Fruit fly (Drosophila melanogaster) whole organism, embryonic: ENCODE measurements around the gene CG15643.

Experiments
- Awh ChIP-seq: fragments of 200-800 bp; sonication (Bioruptor generic); IDR thresholded peaks from 2 replicates; pipeline ENCODE4, ENCODE4 v1.3.6; 2022; ENCODE audit warnings: missing biosample characterization, missing genetic modification characterization
- Blimp-1 ChIP-seq: fragments of 200-800 bp; sonication (Bioruptor generic); optimal IDR thresholded peaks from 3 replicates; lab custom pipeline; 2018; ENCODE audit warnings: missing biosample characterization, missing genetic modification characterization, mild to moderate bottlenecking, moderate library complexity, missing genetic modification reagents
- CG10147 ChIP-seq: fragments of 200-800 bp; sonication (Bioruptor generic); optimal IDR thresholded peaks from 2 replicates; lab custom pipeline; 2019; ENCODE audit warnings: missing biosample characterization, mild to moderate bottlenecking, missing genetic modification characterization, moderate library complexity
- CG10321 ChIP-seq: fragments of 200-800 bp; sonication (Bioruptor generic); IDR thresholded peaks from 2 replicates; pipeline ENCODE4 v1.3.6; 2022; ENCODE audit warnings: missing biosample characterization, missing genetic modification characterization
- CG1233 ChIP-seq: fragments of 200-800 bp; sonication (Bioruptor generic); optimal IDR thresholded peaks from 4 replicates; lab custom pipeline; 2018; ENCODE audit warnings: missing biosample characterization, mild to moderate bottlenecking, missing genetic modification characterization
- CG12769 ChIP-seq: fragments of 200-800 bp; sonication (Bioruptor generic); optimal IDR thresholded peaks from 2 replicates; lab custom pipeline; 2019; ENCODE audit warnings: missing biosample characterization, mild to moderate bottlenecking, missing genetic modification characterization, moderate library complexity
- CG15073 ChIP-seq: fragments of 200-800 bp; sonication (Bioruptor generic); optimal IDR thresholded peaks from 2 replicates; lab custom pipeline; 2016; ENCODE audit warnings: missing biosample characterization, missing genetic modification characterization
- CG15601 ChIP-seq: fragments of 200-800 bp; sonication (Bioruptor generic); optimal IDR thresholded peaks from 3 replicates; lab custom pipeline; 2019; ENCODE audit warnings: missing biosample characterization, mild to moderate bottlenecking, missing genetic modification characterization, moderate library complexity
- CG16815 ChIP-seq: fragments of 200-800 bp; sonication (Bioruptor generic); optimal IDR thresholded peaks from 3 replicates; lab custom pipeline; 2017; ENCODE audit warnings: missing biosample characterization, mild to moderate bottlenecking, missing genetic modification characterization
- CG18011 ChIP-seq: fragments of 200-800 bp; sonication (Bioruptor generic); optimal IDR thresholded peaks from 2 replicates; lab custom pipeline; 2017; ENCODE audit warnings: missing biosample characterization, missing genetic modification characterization, mild to moderate bottlenecking, moderate library complexity, missing genotype
- CG3065 ChIP-seq: fragments of 200-800 bp; sonication (Bioruptor generic); optimal IDR thresholded peaks from 2 replicates; lab custom pipeline; 2016; ENCODE audit warnings: missing biosample characterization, missing genetic modification characterization
- CG3838 ChIP-seq: fragments of 200-800 bp; sonication (Bioruptor generic); optimal IDR thresholded peaks from 3 replicates; lab custom pipeline; 2016; ENCODE audit warnings: missing biosample characterization, missing genetic modification characterization
- CG9609 ChIP-seq: fragments of 200-800 bp; sonication (Bioruptor generic); optimal IDR thresholded peaks from 3 replicates; lab custom pipeline; 2016; ENCODE audit warnings: missing biosample characterization, missing genetic modification characterization
- CrebB ChIP-seq: fragments of 200-800 bp; sonication (Bioruptor generic); optimal IDR thresholded peaks from 3 replicates; lab custom pipeline; 2018; ENCODE audit warnings: missing biosample characterization, mild to moderate bottlenecking, missing genetic modification characterization
- Hey ChIP-seq: fragments of 200-800 bp; sonication (Bioruptor generic); optimal IDR thresholded peaks from 3 replicates; lab custom pipeline; 2018; ENCODE audit warnings: missing biosample characterization, mild to moderate bottlenecking, missing genetic modification characterization
- Hmx ChIP-seq: fragments of 200-800 bp; sonication (Bioruptor generic); optimal IDR thresholded peaks from 2 replicates; lab custom pipeline; 2016; ENCODE audit warnings: missing biosample characterization, missing genetic modification characterization
- MESR4 ChIP-seq: fragments of 200-800 bp; sonication (Bioruptor generic); optimal IDR thresholded peaks from 2 replicates; lab custom pipeline; 2018; ENCODE audit warnings: missing biosample characterization, mild to moderate bottlenecking, missing genetic modification characterization, moderate library complexity
- MTF-1 ChIP-seq: fragments of 200-800 bp; sonication (Bioruptor generic); optimal IDR thresholded peaks from 2 replicates; lab custom pipeline; 2018; ENCODE audit warnings: missing biosample characterization, mild to moderate bottlenecking, missing genetic modification characterization, borderline replicate concordance
- Max ChIP-seq: fragments of 200-800 bp; sonication (Bioruptor generic); optimal IDR thresholded peaks from 2 replicates; lab custom pipeline; 2016; ENCODE audit warnings: missing biosample characterization, mild to moderate bottlenecking, missing genetic modification characterization
- Rfx ChIP-seq: fragments of 200-800 bp; sonication (Bioruptor generic); IDR thresholded peaks from 2 replicates; pipeline ENCODE4 v1.3.6; 2022; ENCODE audit warnings: missing biosample characterization, missing genetic modification characterization
- TFAM ChIP-seq: fragments of 200-800 bp; sonication (Bioruptor generic); optimal IDR thresholded peaks from 2 replicates; lab custom pipeline; 2017; ENCODE audit warnings: missing biosample characterization, missing genetic modification characterization, inconsistent platforms
- ab ChIP-seq: fragments of 200-800 bp; sonication (Bioruptor generic); optimal IDR thresholded peaks from 2 replicates; lab custom pipeline; 2016; ENCODE audit warnings: missing biosample characterization, missing genetic modification characterization
- ash1 ChIP-seq: fragments of 200-800 bp; sonication (Bioruptor generic); optimal IDR thresholded peaks from 2 replicates; lab custom pipeline; 2018; ENCODE audit warnings: missing biosample characterization, mild to moderate bottlenecking, missing genetic modification characterization
- dm ChIP-seq: fragments of 200-800 bp; sonication (Bioruptor generic); optimal IDR thresholded peaks from 3 replicates; lab custom pipeline; 2016; ENCODE audit warnings: missing biosample characterization, missing genetic modification characterization
- eve ChIP-seq, 2 experiments: fragments of >200 bp; optimal IDR thresholded peaks; 2 replicates each; lab custom pipeline; 2017; ENCODE audit warnings: missing biosample characterization in 2 of 2, missing genetic modification characterization in 2 of 2
- fd102C ChIP-seq: fragments of 200-800 bp; sonication (Bioruptor generic); optimal IDR thresholded peaks from 2 replicates; lab custom pipeline; 2018; ENCODE audit warnings: missing biosample characterization, mild to moderate bottlenecking, missing genetic modification characterization, moderate library complexity
- kay ChIP-seq: fragments of 200-800 bp; sonication (Bioruptor generic); optimal IDR thresholded peaks from 2 replicates; lab custom pipeline; 2016; ENCODE audit warnings: missing biosample characterization, missing genetic modification characterization
- kni ChIP-seq: fragments of 200-800 bp; sonication (Bioruptor generic); optimal IDR thresholded peaks from 3 replicates; lab custom pipeline; 2017; ENCODE audit warnings: mild to moderate bottlenecking, missing biosample characterization, missing genetic modification reagents, missing genetic modification characterization
- lov ChIP-seq, 2 experiments: fragments of 200-800 bp in 1 of 2; fragments of >200 bp in 1 of 2; sonication (Bioruptor generic) in 1 of 2; IDR thresholded peaks in 1 of 2; optimal IDR thresholded peaks in 1 of 2; 2 replicates in 1 of 2; 3 replicates in 1 of 2; pipeline versions ENCODE4 v1.3.6 to Lab custom; 2017 to 2022; ENCODE audit warnings: missing biosample characterization in 1 of 2, missing genetic modification characterization in 1 of 2
- mirr ChIP-seq: fragments of 200-800 bp; sonication (Bioruptor generic); optimal IDR thresholded peaks from 3 replicates; lab custom pipeline; 2018; ENCODE audit warnings: missing biosample characterization, mild to moderate bottlenecking, missing genetic modification characterization
- oc ChIP-seq: fragments of 200-800 bp; sonication (Bioruptor generic); optimal IDR thresholded peaks from 2 replicates; lab custom pipeline; 2018; ENCODE audit warnings: missing biosample characterization, mild to moderate bottlenecking, missing genetic modification characterization, moderate library complexity
- p53 ChIP-seq: fragments of 200-800 bp; sonication (Bioruptor generic); optimal IDR thresholded peaks from 2 replicates; lab custom pipeline; 2016; ENCODE audit warnings: missing biosample characterization, missing genetic modification characterization
- pb ChIP-seq: fragments of 200-800 bp; sonication (Bioruptor generic); optimal IDR thresholded peaks from 3 replicates; lab custom pipeline; 2016; ENCODE audit warnings: missing biosample characterization, missing genetic modification characterization
- prd ChIP-seq, 3 experiments: fragments of >200 bp in 2 of 3; fragments of 200-800 bp in 1 of 3; sonication (Bioruptor generic) in 1 of 3; optimal IDR thresholded peaks in 2 of 3; IDR thresholded peaks in 1 of 3; 2 replicates in 2 of 3; 3 replicates in 1 of 3; pipeline versions ENCODE4 v1.3.6 to Lab custom; 2017 to 2022; ENCODE audit warnings: missing biosample characterization in 1 of 3, missing genetic modification characterization in 1 of 3
- pzg ChIP-seq: fragments of 200-800 bp; sonication (Bioruptor generic); optimal IDR thresholded peaks from 3 replicates; lab custom pipeline; 2018; ENCODE audit warnings: missing biosample characterization, mild to moderate bottlenecking, missing genetic modification characterization, moderate library complexity
- sd ChIP-seq: fragments of 200-800 bp; sonication (Bioruptor generic); optimal IDR thresholded peaks from 3 replicates; lab custom pipeline; 2018; ENCODE audit warnings: missing biosample characterization, mild to moderate bottlenecking, missing genetic modification characterization, moderate library complexity
- tll ChIP-seq, 2 experiments: fragments of 200-800 bp in 1 of 2; fragments of >200 bp in 1 of 2; sonication (Bioruptor generic) in 1 of 2; optimal IDR thresholded peaks; 2 replicates each; lab custom pipeline; 2017 to 2019; ENCODE audit warnings: missing biosample characterization in 2 of 2, missing genetic modification characterization in 2 of 2, mild to moderate bottlenecking in 1 of 2, moderate library complexity in 1 of 2
- trem ChIP-seq: fragments of 200-800 bp; optimal IDR thresholded peaks from 3 replicates; lab custom pipeline; 2019; ENCODE audit warnings: missing biosample characterization, mild to moderate bottlenecking, missing genetic modification characterization, moderate library complexity
- ttk ChIP-seq: fragments of 200-800 bp; sonication (Bioruptor generic); IDR thresholded peaks from 2 replicates; pipeline ENCODE4 v2.1.2; 2022; ENCODE audit warnings: missing biosample characterization, missing genetic modification characterization
- wdn ChIP-seq: fragments of 200-800 bp; sonication (Bioruptor generic); IDR thresholded peaks from 2 replicates; pipeline ENCODE4 v1.3.6; 2022; ENCODE audit warnings: missing biosample characterization, missing genetic modification characterization
- wor ChIP-seq: fragments of 200-800 bp; sonication (Bioruptor generic); IDR thresholded peaks from 2 replicates; pipeline ENCODE4 v1.3.6; 2022; ENCODE audit warnings: missing biosample characterization, missing genetic modification characterization

CG15643 gene

dm6 chrX:15599697-15600096 is 27.7 kb upstream of the CG15643 start (continued):
- TF ChIP-seq CG12769 (tag; lab: Kevin White, UChicago) (peak; percentile 77), fd102C (GFP tag; lab: Kevin White, UChicago) (no peak), CG15601 (peak; percentile 23), wor (GFP tag; lab: Robert Waterston, UW) (no peak), TFAM (GFP tag; lab: Kevin White, UChicago) (no peak), Hmx (GFP tag; lab: Kevin White, UChicago) (no peak), kay (GFP tag; lab: Kevin White, UChicago) (peak; percentile 40), CG3065 (GFP tag; lab: Kevin White, UChicago) (no peak), MESR4 (GFP tag; lab: Kevin White, UChicago) (no peak), ab (no peak), CG10321 (peak; percentile 41; the same call in 1 of the 2 replicates), CG9609 (GFP tag; lab: Kevin White, UChicago) (peak; percentile 51), mirr (GFP tag; lab: Kevin White, UChicago) (no peak), Awh (GFP tag; lab: Robert Waterston, UW) (no peak), CrebB (tag; lab: Kevin White, UChicago) (no peak), kni (no peak), ash1 (GFP tag; lab: Kevin White, UChicago) (no peak), tll (GFP tag; optimal IDR thresholded peaks at IDR 0.05; lab: Kevin White, UChicago) (no peak), sd (tag; lab: Kevin White, UChicago) (no peak), trem (tag; lab: Kevin White, UChicago) (no peak), Blimp-1 (GFP tag; lab: Kevin White, UChicago) (peak; percentile 50), MTF-1 (GFP tag; lab: Kevin White, UChicago) (peak; percentile 36), CG3838 (GFP tag; lab: Kevin White, UChicago) (no peak), CG1233 (GFP tag; lab: Kevin White, UChicago) (peak; percentile 37), Rfx (peak; percentile 75), Hey (no peak), lov (optimal IDR thresholded peaks at IDR 0.05; lab: Kevin White, UChicago) (no peak), lov (GFP tag; IDR thresholded peaks at IDR 0.05; lab: Robert Waterston, UW) (no peak), CG10147 (peak; percentile 48), prd (optimal IDR thresholded peaks at IDR 0.05; lab: Kevin White, UChicago) (no peak), prd (GFP tag; IDR thresholded peaks at IDR 0.05; lab: Robert Waterston, UW) (peak; percentile 64), oc (tag; lab: Kevin White, UChicago) (peak; percentile 5), p53 (GFP tag; lab: Kevin White, UChicago) (no peak), CG16815 (no peak), pb (GFP tag; lab: Kevin White, UChicago) (no peak), ttk (GFP tag; lab: Robert Waterston, UW) (peak; percentile 45; the same call in 1 of the 2 replicates), pzg (GFP tag; lab: Kevin White, UChicago) (no peak), wdn (GFP tag; lab: Robert Waterston, UW) (peak; percentile 35; the same call in 1 of the 2 replicates), dm (GFP tag; lab: Kevin White, UChicago) (no peak), Max (GFP tag; lab: Kevin White, UChicago) (peak; percentile 11), CG15073 (no peak), eve (GFP tag; optimal IDR thresholded peaks at IDR 0.05; lab: Kevin White, UChicago) (peak in 1 of 2 experiments; percentile 69), CG18011 (GFP tag; lab: Kevin White, UChicago) (no peak)
